Fruit fly (Drosophila melanogaster) whole organism: Measurements from ENCODE around the gene spn-B.

ENCODE experiments used
- CG8478 ChIP-seq: fragments of >200 bp; optimal IDR thresholded peaks from 2 replicates; lab custom pipeline; 2018; ENCODE audit warnings: inconsistent platforms
- Dll ChIP-seq: fragments of >200 bp; optimal IDR thresholded peaks from 2 replicates; lab custom pipeline; 2017
- EcR ChIP-seq, 2 experiments: fragments of >200 bp; optimal IDR thresholded peaks; 2 replicates each; lab custom pipeline; 2017; ENCODE audit warnings: missing biosample characterization in 2 of 2, missing genetic modification characterization in 2 of 2, missing genetic modification reagents in 2 of 2
- pan ChIP-seq: fragments of >200 bp; optimal IDR thresholded peaks from 2 replicates; lab custom pipeline; 2017
- psq ChIP-seq: fragments of >200 bp; optimal IDR thresholded peaks from 2 replicates; lab custom pipeline; 2017
- usp ChIP-seq: fragments of >200 bp; optimal IDR thresholded peaks from 2 replicates; lab custom pipeline; 2017; ENCODE audit warnings: missing biosample characterization, missing genetic modification characterization, mixed read lengths

Gene spn-B

DNA sequence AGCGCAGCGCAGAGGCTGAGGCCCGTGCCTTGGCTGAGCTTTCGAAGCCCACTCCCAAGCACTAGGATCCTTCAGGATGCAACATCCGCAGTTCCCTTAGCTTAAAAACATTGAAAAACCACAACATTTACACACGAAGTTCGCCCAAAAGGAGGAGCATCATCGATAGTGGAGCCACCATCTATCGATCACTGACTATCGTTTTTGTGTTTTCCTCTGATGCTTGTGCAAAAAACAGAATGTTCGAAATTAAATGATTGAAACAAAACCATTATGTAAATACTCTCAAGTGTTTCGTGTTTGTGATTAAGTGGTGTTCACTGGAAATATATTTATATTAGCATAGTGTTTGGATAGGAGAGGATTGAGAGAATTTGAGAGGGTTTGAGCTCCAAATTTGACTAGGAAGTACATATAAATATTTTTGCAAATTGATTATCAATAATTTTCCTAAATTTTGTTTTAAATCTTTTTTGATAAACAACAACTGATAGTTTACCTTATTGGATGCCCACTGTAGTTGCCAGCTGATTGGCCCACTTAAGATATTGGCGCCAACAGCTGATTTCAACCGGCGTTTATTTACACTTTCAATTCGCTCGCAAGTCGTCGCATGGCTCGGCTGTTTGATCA is at the start of gene spn-B:
spn-B (plus strand) TSS at position 580 of the 633 bp plus-strand sequence.
- TF ChIP-seq psq (no peak), usp (no peak), Dll (lab: Kevin White, UChicago) (no peak), pan (no peak), EcR (GFP tag; optimal IDR thresholded peaks at IDR 0.05; lab: Kevin White, UChicago) (no peak), CG8478 (lab: Kevin White, UChicago) (no peak)

DNA sequence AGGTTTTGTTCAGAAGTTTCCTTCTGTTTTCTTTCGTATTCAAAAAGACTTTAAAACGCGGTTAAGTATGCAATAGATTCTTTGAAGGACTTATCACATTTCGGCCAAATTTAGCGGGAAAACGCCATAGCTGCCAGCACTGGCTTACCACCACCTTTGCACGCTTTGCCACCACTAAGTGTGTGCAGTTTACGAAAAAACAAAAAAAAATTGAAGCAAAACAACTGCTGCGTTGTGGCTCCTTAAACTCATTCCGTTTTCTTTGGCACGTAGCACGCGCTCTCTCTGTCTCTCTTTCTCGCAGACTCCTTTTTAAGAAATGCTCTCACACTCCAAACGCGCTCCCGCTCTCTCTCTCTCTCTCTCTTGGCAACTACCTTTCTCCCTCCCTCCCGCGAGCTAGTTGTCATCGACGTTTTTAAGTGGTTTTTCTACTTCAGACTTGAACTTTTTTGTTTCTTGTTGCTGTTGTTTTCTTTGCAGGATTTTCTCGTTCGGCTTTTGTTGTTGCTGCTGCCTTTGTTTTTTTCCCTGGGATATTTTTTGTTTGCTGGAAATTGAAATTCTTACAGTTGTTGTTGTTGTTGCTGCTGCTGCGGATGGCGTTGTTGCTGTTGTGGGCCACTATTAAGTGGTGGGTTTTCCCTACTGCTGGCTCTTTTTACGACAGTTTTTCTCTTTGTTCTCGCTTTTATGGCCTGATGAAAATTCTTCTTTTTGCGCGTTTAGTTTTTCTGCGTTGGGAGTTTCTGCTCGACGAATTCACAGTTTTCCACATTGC is 49.1 kb upstream of the spn-B start:
- no peak for TF ChIP-seq pan
- TF ChIP-seq Dll (lab: Kevin White, UChicago): peak; percentile 67

dm6 chr3R:14279311-14279998 is 48.4 kb upstream of the spn-B start:
- no peak for TF ChIP-seq EcR (GFP tag; optimal IDR thresholded peaks at IDR 0.05; lab: Kevin White, UChicago)
- no peak for TF ChIP-seq psq
- no peak for TF ChIP-seq pan

- TF ChIP-seq EcR (GFP tag; optimal IDR thresholded peaks at IDR 0.05; lab: Kevin White, UChicago) (no peak), usp (no peak), CG8478 (lab: Kevin White, UChicago) (no peak), Dll (lab: Kevin White, UChicago) (no peak), psq (no peak), pan (no peak)
These were observed 47.5 kb upstream of the spn-B start for dm6 chr3R:14280324-14280723.

DNA sequence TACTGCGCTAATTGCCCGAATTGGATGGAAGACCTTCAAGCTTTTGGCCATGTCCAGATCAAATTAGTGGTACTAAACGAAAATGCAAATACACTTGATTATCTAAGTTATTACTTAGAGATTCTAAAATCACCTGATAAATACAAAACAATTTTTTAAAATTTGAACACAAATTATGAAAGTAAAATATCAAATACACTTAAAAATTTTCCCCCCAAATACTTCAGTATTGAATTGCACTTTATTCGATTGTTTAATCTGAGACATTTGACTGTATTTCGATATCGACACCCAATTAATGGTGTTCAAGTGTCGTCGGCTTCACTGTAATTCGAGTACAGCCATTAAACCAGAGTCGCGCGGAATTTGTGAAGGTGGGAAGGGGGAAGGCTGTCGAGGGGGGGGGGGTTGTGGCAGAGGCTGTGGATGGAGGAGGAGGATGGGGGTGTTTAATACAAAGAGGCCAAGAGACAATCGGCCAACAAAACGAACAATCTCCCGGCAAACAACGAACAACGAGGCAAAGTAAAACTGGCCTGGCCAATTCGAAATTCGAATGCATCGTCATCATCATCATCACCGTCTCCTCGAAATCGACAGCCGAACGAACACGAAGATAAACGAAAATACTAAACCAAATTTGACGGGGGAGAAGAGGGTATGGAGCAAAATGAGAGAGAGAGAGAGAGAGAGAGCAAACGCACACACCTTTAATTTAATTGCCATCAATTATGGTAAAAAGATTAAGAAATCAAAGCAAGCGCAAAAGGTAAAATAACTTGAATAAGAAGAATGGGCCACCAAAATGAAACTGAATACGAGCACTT is 45.4 kb upstream of the spn-B start:
- TF ChIP-seq CG8478 (lab: Kevin White, UChicago) (no peak), EcR (GFP tag; optimal IDR thresholded peaks at IDR 0.05; lab: Kevin White, UChicago) (no peak), Dll (lab: Kevin White, UChicago) (no peak), pan (no peak), psq (no peak), usp (no peak)

DNA sequence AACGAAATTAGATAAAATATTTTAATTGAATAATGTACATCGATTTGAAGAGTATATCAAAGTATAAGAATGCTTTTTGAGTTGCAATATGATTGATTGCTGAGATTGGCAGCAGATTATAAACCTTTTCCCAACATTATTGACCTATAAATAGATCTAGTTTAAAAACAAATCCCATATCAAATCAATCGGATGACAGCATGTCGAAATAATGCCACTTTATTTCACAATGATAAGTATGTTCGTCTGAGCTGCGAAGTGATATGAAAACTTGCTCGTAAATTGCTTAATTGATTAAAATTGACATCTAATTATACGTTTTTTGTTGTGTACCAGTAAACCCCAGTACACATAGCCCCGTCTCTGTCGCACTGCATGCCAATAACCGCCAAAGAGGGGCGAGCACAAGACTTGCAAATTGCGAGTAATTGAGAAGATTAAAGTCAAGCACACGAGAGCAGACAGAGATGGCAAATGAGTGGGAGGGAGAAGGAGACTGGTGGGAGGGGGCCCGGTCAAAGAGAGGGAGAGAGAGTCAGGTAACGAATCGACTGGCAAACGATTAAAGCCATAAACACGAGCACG is 44.7 kb upstream of the spn-B start:
- TF ChIP-seq Dll (lab: Kevin White, UChicago): peak; percentile 27
- no peak for TF ChIP-seq EcR (GFP tag; optimal IDR thresholded peaks at IDR 0.05; lab: Kevin White, UChicago)

DNA sequence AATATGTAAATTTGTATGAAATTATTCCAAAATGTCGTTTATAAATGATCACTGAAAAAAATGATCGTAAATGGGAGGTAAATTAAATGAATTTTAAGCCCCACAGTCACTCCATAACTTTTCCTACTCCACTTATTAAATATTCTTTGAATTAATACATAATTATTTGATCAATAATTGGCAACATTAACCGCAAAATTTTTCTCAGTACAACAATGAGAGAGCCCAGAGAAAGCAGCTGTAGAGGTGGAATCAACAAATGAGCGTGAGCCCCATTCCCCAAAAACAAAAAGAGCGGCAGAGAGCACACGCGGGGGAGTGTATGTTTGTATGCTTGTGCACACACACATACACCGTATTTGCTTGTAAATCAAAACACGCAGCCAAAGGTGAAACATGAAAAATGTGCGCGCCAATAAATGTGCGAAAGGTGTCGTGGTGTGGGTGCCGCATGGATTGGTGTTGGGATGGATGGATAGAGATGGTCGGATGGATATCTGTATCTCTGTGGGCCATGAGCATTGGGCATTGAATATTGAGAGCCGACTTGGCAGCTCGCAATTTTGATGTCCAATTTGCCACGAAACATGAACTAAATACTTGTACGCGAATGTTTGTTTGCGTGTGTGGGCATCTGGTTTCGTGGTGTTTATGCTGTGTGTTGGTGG is 44.0 kb upstream of the spn-B start:
- TF ChIP-seq Dll (lab: Kevin White, UChicago): peak; percentile 92
- no peak for TF ChIP-seq pan

DNA sequence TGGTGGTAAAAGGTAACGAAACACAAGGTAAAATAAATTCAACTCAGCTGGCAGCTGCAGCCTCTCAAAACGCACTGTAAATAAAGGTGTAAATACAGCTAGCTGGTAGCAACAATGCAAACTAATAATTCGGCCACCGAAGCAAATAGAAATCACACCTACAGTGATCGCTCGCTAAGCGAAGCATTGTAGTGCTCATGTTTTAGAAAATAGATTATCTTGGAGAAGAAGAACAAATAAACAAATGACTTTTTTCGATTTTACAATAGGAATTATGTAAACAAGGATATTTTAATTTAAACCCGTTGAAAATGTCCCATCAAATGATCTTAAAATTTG is 43.5 kb upstream of the spn-B start:
- TF ChIP-seq Dll (lab: Kevin White, UChicago) (no peak), psq (no peak), EcR (GFP tag; optimal IDR thresholded peaks at IDR 0.05; lab: Kevin White, UChicago) (no peak), usp (no peak), pan (no peak), CG8478 (lab: Kevin White, UChicago) (no peak)

dm6 chr3R:14285059-14285953 is 42.5 kb upstream of the spn-B start:
- TF ChIP-seq Dll (lab: Kevin White, UChicago) (no peak), psq (no peak), pan (no peak), EcR (GFP tag; optimal IDR thresholded peaks at IDR 0.05; lab: Kevin White, UChicago) (no peak), CG8478 (lab: Kevin White, UChicago) (no peak), usp (no peak)

DNA sequence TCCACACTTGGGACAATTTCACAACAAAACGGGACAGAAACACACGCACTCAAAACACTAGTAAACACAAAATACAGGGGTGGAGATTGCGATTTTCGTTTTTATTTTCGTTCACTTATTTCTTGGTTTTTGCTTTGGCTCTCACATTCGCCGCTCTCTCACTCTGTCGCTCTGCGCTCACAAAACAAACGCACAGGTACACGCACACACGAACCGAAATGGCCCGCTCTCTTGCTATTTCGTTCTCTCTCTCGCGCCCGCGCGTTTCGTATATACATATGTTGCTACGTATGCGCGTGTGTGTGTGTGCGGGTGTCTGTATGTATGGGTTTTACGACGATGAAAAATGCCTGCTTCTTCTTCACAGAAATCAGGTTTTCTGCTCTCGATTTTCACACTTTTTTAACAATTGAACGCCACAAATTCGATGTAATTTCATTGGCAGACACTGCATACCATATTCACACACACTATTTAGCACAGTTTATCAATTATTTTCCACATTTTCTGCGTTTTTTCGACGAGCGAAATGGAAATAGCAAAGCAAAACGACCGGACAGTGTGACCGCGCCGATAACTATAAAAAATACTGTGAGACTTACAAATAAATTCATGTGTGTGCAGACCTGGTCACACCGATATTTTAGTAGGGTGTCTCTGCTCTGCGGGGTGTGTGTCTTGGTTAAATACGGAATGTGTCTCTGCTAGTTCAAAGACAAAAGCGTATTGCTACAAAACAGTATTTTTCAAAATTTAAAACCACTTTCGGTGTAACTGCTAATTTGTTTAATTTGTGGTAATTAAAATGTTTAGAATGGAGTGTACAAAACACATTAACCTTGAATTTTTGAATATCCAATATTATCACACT is 41.3 kb upstream of the spn-B start, which contains the start of gene trx:
trx (minus strand) TSS at position 584 of the 871 bp plus-strand sequence.
- TF ChIP-seq Dll (lab: Kevin White, UChicago) (no peak), pan (no peak), usp (no peak), CG8478 (lab: Kevin White, UChicago) (no peak), psq (no peak), EcR (GFP tag; optimal IDR thresholded peaks at IDR 0.05; lab: Kevin White, UChicago) (no peak)
